Fruit fly (Drosophila melanogaster): Measurements from ENCODE around the gene CG11854.

Gene CG11854

dm6 chr3R:25249145-25250141 lies 7.6 kb downstream of the CG11854 start, which contains the start of gene Nup358 (continued):
- TF ChIP-seq crp (GFP tag; optimal IDR thresholded peaks at IDR 0.05): no peak
- TF ChIP-seq ap (GFP tag; IDR thresholded peaks at IDR 0.05): no peak
- peak; percentile 53 for TF ChIP-seq CG3995 (GFP tag; optimal IDR thresholded peaks at IDR 0.05)
- TF ChIP-seq Hmx (GFP tag; optimal IDR thresholded peaks at IDR 0.05): no peak
- TF ChIP-seq sd (tag; optimal IDR thresholded peaks at IDR 0.05): peak; percentile 64
- TF ChIP-seq CG10543 (GFP tag; optimal IDR thresholded peaks at IDR 0.05): peak; percentile 14
- TF ChIP-seq CG15696 (tag; optimal IDR thresholded peaks at IDR 0.05): no peak
- TF ChIP-seq Tbp (GFP tag; optimal IDR thresholded peaks at IDR 0.05): no peak
- no peak for TF ChIP-seq TFAM (GFP tag; optimal IDR thresholded peaks at IDR 0.05)
- TF ChIP-seq lilli (GFP tag; optimal IDR thresholded peaks at IDR 0.05): no peak
- TF ChIP-seq CG9437 (GFP tag; optimal IDR thresholded peaks at IDR 0.05): no peak
- no peak for TF ChIP-seq abd-A (tag; optimal IDR thresholded peaks at IDR 0.05)
- peak; percentile 55 for TF ChIP-seq CG12391 (tag; optimal IDR thresholded peaks at IDR 0.05)
- no peak for TF ChIP-seq CG5245 (GFP tag; optimal IDR thresholded peaks at IDR 0.05)
- no peak for TF ChIP-seq lmd (GFP tag; IDR thresholded peaks at IDR 0.05)
- TF ChIP-seq pho (GFP tag; optimal IDR thresholded peaks at IDR 0.05): peak; percentile 5
- no peak for TF ChIP-seq ro (GFP tag; IDR thresholded peaks at IDR 0.05)
- no peak for TF ChIP-seq cas (GFP tag; IDR thresholded peaks at IDR 0.05)
- no peak for TF ChIP-seq onecut (GFP tag; IDR thresholded peaks at IDR 0.05)
- no peak for TF ChIP-seq CHES-1-like (GFP tag; optimal IDR thresholded peaks at IDR 0.05)
- no peak for TF ChIP-seq CG10321 (GFP tag; IDR thresholded peaks at IDR 0.05)
- TF ChIP-seq Doc3 (GFP tag; IDR thresholded peaks at IDR 0.05; ENCODE audit: partially characterized antibody): peak; percentile 96
- no peak for TF ChIP-seq ranshi (GFP tag; IDR thresholded peaks at IDR 0.05)
- TF ChIP-seq bab2 (GFP tag; optimal IDR thresholded peaks at IDR 0.05): no peak
- TF ChIP-seq C15 (GFP tag; IDR thresholded peaks at IDR 0.05): no peak
- TF ChIP-seq stc (GFP tag; IDR thresholded peaks at IDR 0.05): no peak
- TF ChIP-seq ind (GFP tag; optimal IDR thresholded peaks at IDR 0.05): no peak
- no peak for TF ChIP-seq lola (GFP tag; optimal IDR thresholded peaks at IDR 0.05)
- no peak for TF ChIP-seq Blimp-1 (GFP tag; optimal IDR thresholded peaks at IDR 0.05)
- no peak for TF ChIP-seq ATbp (GFP tag; optimal IDR thresholded peaks at IDR 0.05)
- no peak for TF ChIP-seq CG14014 (GFP tag; IDR thresholded peaks at IDR 0.05)
- TF ChIP-seq CG1602 (GFP tag; optimal IDR thresholded peaks at IDR 0.05): no peak
- TF ChIP-seq Lim3 (GFP tag; IDR thresholded peaks at IDR 0.05): no peak
- peak; percentile 75 for TF ChIP-seq Sin3A (optimal IDR thresholded peaks at IDR 0.05)
- TF ChIP-seq zfh1 (GFP tag; IDR thresholded peaks at IDR 0.05): no peak
- TF ChIP-seq CG1233 (GFP tag; optimal IDR thresholded peaks at IDR 0.05): no peak
- no peak for TF ChIP-seq tin (GFP tag; optimal IDR thresholded peaks at IDR 0.05)
- TF ChIP-seq CG15073 (GFP tag; optimal IDR thresholded peaks at IDR 0.05): no peak
- no peak for TF ChIP-seq CG31365 (tag; optimal IDR thresholded peaks at IDR 0.05)
- TF ChIP-seq CG6272 (GFP tag; IDR thresholded peaks at IDR 0.05): no peak
- no peak for TF ChIP-seq scrt (GFP tag; optimal IDR thresholded peaks at IDR 0.05)
- TF ChIP-seq Max (GFP tag; optimal IDR thresholded peaks at IDR 0.05): no peak
- TF ChIP-seq ftz-f1 (GFP tag; optimal IDR thresholded peaks at IDR 0.05): no peak
- no peak for TF ChIP-seq cad (GFP tag; optimal IDR thresholded peaks at IDR 0.05)
- peak; percentile 5; the same call in 1 of the 2 replicates for TF ChIP-seq Adf1 (GFP tag; IDR thresholded peaks at IDR 0.05)
- TF ChIP-seq da (GFP tag; optimal IDR thresholded peaks at IDR 0.05): no peak
- TF ChIP-seq Dip3 (GFP tag; optimal IDR thresholded peaks at IDR 0.05): no peak
- TF ChIP-seq CG10274 (GFP tag; optimal IDR thresholded peaks at IDR 0.05): no peak
- TF ChIP-seq D19A (tag; optimal IDR thresholded peaks at IDR 0.05): no peak
- TF ChIP-seq psq (GFP tag; optimal IDR thresholded peaks at IDR 0.05): no peak
